Worm (Caenorhabditis elegans) whole organism, young adult: ENCODE measurements around the gene Y73F4A.3.

Source experiments
- F22D6.2 ChIP-seq: sonication (generic microtip); optimal IDR thresholded peaks from 2 replicates; lab custom pipeline; 2016; ENCODE audit warnings: mild to moderate bottlenecking, missing genetic modification characterization, missing compliant biosample characterization
- ama-1 ChIP-seq, 3 experiments: fragments of 150-350 bp in 1 of 3; sonication (generic microtip) in 2 of 3; optimal IDR thresholded peaks; 2 replicates each; lab custom pipeline; 2014 to 2018; ENCODE audit warnings: missing biosample characterization in 2 of 3, missing genetic modification characterization in 2 of 3, missing genetic modification reagents in 2 of 3
- ccch-3 ChIP-seq: fragments of 200-800 bp; sonication (Bioruptor generic); optimal IDR thresholded peaks from 2 replicates; lab custom pipeline; 2018; ENCODE audit warnings: mild to moderate bottlenecking, missing genetic modification characterization, missing compliant biosample characterization
- ceh-100 ChIP-seq: fragments of 200-800 bp; sonication (Bioruptor generic); IDR thresholded peaks from 2 replicates; pipeline ENCODE4 v1.3.6; 2022; ENCODE audit warnings: missing genetic modification reagents, missing genetic modification characterization, missing compliant biosample characterization
- efl-1 ChIP-seq: fragments of 150-350 bp; optimal IDR thresholded peaks from 2 replicates; lab custom pipeline; 2014; ENCODE audit warnings: missing biosample characterization, missing genetic modification reagents, missing genetic modification characterization
- lin-35 ChIP-seq, 3 experiments: fragments of 150-350 bp in 2 of 3; sonication (generic microtip) in 1 of 3; optimal IDR thresholded peaks; 2 replicates each; lab custom pipeline; 2014 to 2018; ENCODE audit warnings: missing biosample characterization in 3 of 3, missing genetic modification characterization in 3 of 3, missing genetic modification reagents in 3 of 3
- lsl-1 ChIP-seq: fragments of 200-800 bp; sonication (Bioruptor generic); optimal IDR thresholded peaks from 2 replicates; lab custom pipeline; 2018; ENCODE audit warnings: mild to moderate bottlenecking, missing genetic modification characterization, moderate library complexity, missing compliant biosample characterization
- madf-8 ChIP-seq: fragments of 200-800 bp; sonication (Bioruptor generic); conservative IDR thresholded peaks from 2 replicates; pipeline ENCODE4 v1.3.6; 2022; ENCODE audit warnings: missing genetic modification reagents, missing genetic modification characterization, missing compliant biosample characterization
- nhr-27 ChIP-seq: fragments of 200-800 bp; sonication (Bioruptor generic); optimal IDR thresholded peaks from 2 replicates; lab custom pipeline; 2018; ENCODE audit warnings: mild to moderate bottlenecking, missing genetic modification characterization, moderate library complexity, missing compliant biosample characterization

- TF ChIP-seq madf-8 (GFP tag; lab: Robert Waterston, UW) (no peak), efl-1 (GFP tag; lab: Kevin White, UChicago) (no peak), F22D6.2 (tag; lab: Kevin White, UChicago) (no peak), ceh-100 (no peak), lsl-1 (GFP tag; lab: Kevin White, UChicago) (no peak), lin-35 (GFP tag; optimal IDR thresholded peaks at IDR 0.05; lab: Kevin White, UChicago) (no peak), nhr-27 (tag; lab: Kevin White, UChicago) (no peak), ccch-3 (no peak), ama-1 (optimal IDR thresholded peaks at IDR 0.05; lab: Kevin White, UChicago) (no peak), ama-1 (GFP tag; optimal IDR thresholded peaks at IDR 0.05; lab: Kevin White, UChicago) (no peak)
Measured at ce11 chrIV:9088294-9088693, 48.0 kb upstream of the Y73F4A.3 start, which contains the start of gene msa-1.
